Fruit fly (Drosophila melanogaster): ENCODE data around the gene Efa6.
A peak's percentile ranks its signal among the peaks of the same experiment; 100 is the strongest.

Gene Efa6

DNA sequence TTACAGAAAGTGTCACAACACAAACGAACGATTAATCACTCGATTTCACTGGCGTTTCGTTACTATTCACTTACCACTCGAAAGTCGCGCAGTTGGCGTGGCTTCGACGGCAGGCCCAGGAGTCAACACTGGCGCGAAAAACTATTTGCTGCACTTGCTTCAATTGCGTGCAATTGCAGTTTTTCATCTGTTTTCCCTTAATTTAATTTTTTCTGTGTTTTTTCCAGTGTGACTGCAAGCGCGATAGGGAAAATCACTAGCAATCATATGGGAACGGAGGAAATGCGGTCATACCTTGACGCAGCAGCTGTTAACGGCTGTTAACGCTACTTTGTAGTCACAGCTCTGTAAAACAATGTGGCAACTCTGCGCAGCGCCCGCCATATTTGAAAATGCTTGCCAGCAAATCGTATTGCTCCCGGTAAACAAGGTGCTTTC, 40.0 kb upstream of the Efa6 start, which contains the start of gene AdipoR (continued):
- TF ChIP-seq lola (GFP tag; optimal IDR thresholded peaks at IDR 0.05) (no peak), CG1024 (GFP tag; IDR thresholded peaks at IDR 0.05) (no peak), Aef1 (GFP tag; IDR thresholded peaks at IDR 0.05) (no peak), gcm (GFP tag; optimal IDR thresholded peaks at IDR 0.05) (no peak), gce (GFP tag; IDR thresholded peaks at IDR 0.05) (no peak), Chrac-16 (GFP tag; optimal IDR thresholded peaks at IDR 0.05) (peak; percentile 13), CG9727 (GFP tag; optimal IDR thresholded peaks at IDR 0.05) (peak; percentile 29), nmo (GFP tag; optimal IDR thresholded peaks at IDR 0.05) (peak; percentile 58), CG11085 (GFP tag; IDR thresholded peaks at IDR 0.05) (no peak), CG16815 (GFP tag; optimal IDR thresholded peaks at IDR 0.05) (no peak), repo (GFP tag; optimal IDR thresholded peaks at IDR 0.05) (no peak), ttk (GFP tag; IDR thresholded peaks at IDR 0.05) (no peak), oc (tag; optimal IDR thresholded peaks at IDR 0.05) (no peak), HmgZ (tag; optimal IDR thresholded peaks at IDR 0.05) (peak; percentile 56), hkb (optimal IDR thresholded peaks at IDR 0.05) (no peak), hkb (GFP tag; IDR thresholded peaks at IDR 0.05) (peak; percentile 28; the same call in 1 of the 2 replicates), peb (GFP tag; IDR thresholded peaks at IDR 0.05) (no peak), CG31441 (GFP tag; IDR thresholded peaks at IDR 0.05) (peak; percentile 30; the same call in 1 of the 2 replicates), dpn (GFP tag; optimal IDR thresholded peaks at IDR 0.05) (no peak), Max (GFP tag; optimal IDR thresholded peaks at IDR 0.05) (no peak), Sry-δ (GFP tag; optimal IDR thresholded peaks at IDR 0.05) (peak; percentile 58), CG3407 (GFP tag; optimal IDR thresholded peaks at IDR 0.05) (no peak), az2 (GFP tag; optimal IDR thresholded peaks at IDR 0.05) (no peak), Rx (GFP tag; IDR thresholded peaks at IDR 0.05) (no peak), Bteb2 (GFP tag; optimal IDR thresholded peaks at IDR 0.05) (no peak), CG7745 (tag; optimal IDR thresholded peaks at IDR 0.05) (no peak), gt (GFP tag; IDR thresholded peaks at IDR 0.05) (no peak), MESR4 (GFP tag; optimal IDR thresholded peaks at IDR 0.05) (peak; percentile 93), croc (GFP tag; conservative IDR thresholded peaks at IDR 0.05) (no peak), CG12071 (GFP tag; optimal IDR thresholded peaks at IDR 0.05) (no peak), CG14441 (GFP tag; IDR thresholded peaks at IDR 0.05) (no peak), CG31224 (GFP tag; IDR thresholded peaks at IDR 0.05) (no peak), Gsc (GFP tag; IDR thresholded peaks at IDR 0.05) (no peak), CG12942 (GFP tag; optimal IDR thresholded peaks at IDR 0.05) (no peak), HLHmδ (GFP tag; optimal IDR thresholded peaks at IDR 0.05) (no peak), jumu (GFP tag; optimal IDR thresholded peaks at IDR 0.05) (no peak), CG1233 (GFP tag; optimal IDR thresholded peaks at IDR 0.05) (no peak), luna (GFP tag; optimal IDR thresholded peaks at IDR 0.05) (no peak), Atf-2 (GFP tag; optimal IDR thresholded peaks at IDR 0.05) (no peak), CG18599 (GFP tag; optimal IDR thresholded peaks at IDR 0.05) (no peak), CG11695 (GFP tag; IDR thresholded peaks at IDR 0.05) (no peak), CG10543 (GFP tag; optimal IDR thresholded peaks at IDR 0.05) (peak; percentile 25), ci (GFP tag; IDR thresholded peaks at IDR 0.05) (peak; percentile 65), CG11247 (GFP tag; IDR thresholded peaks at IDR 0.05) (no peak), CG7357 (GFP tag; IDR thresholded peaks at IDR 0.05) (no peak), btn (GFP tag; optimal IDR thresholded peaks at IDR 0.05) (no peak), jing (GFP tag; optimal IDR thresholded peaks at IDR 0.05) (no peak), sr (GFP tag; IDR thresholded peaks at IDR 0.05) (no peak), HLH3B (GFP tag; IDR thresholded peaks at IDR 0.05) (no peak), eve (GFP tag; optimal IDR thresholded peaks at IDR 0.05) (no peak), prd (optimal IDR thresholded peaks at IDR 0.05) (no peak), prd (GFP tag; IDR thresholded peaks at IDR 0.05) (no peak), Six4 (GFP tag; optimal IDR thresholded peaks at IDR 0.05) (no peak)
